Fruit fly (Drosophila melanogaster) whole organism, embryonic: ENCODE measurements around the gene scpr-C.

Experiments used
- Adf1 ChIP-seq: fragments of 200-800 bp; sonication (Bioruptor generic); IDR thresholded peaks from 2 replicates; pipeline ENCODE4 v1.3.6; 2022; ENCODE audit warnings: missing biosample characterization, missing genetic modification characterization
- B-H1 ChIP-seq: fragments of 200-800 bp; sonication (Bioruptor generic); IDR thresholded peaks from 3 replicates; pipeline ENCODE4 v1.3.6; 2022; ENCODE audit warnings: missing biosample characterization, missing genetic modification characterization
- B-H2 ChIP-seq: fragments of 200-800 bp; sonication (Bioruptor generic); optimal IDR thresholded peaks from 2 replicates; lab custom pipeline; 2018; ENCODE audit warnings: missing biosample characterization, mild to moderate bottlenecking, missing genetic modification characterization
- CG10267 ChIP-seq: fragments of 200-800 bp; sonication (Bioruptor generic); optimal IDR thresholded peaks from 2 replicates; lab custom pipeline; 2018; ENCODE audit warnings: missing biosample characterization, mild to moderate bottlenecking, missing genetic modification characterization, moderate library complexity
- CG10654 ChIP-seq: fragments of 200-800 bp; sonication (Bioruptor generic); optimal IDR thresholded peaks from 2 replicates; lab custom pipeline; 2016; ENCODE audit warnings: missing biosample characterization, missing genetic modification characterization
- CG10979 ChIP-seq: fragments of 200-800 bp; sonication (Bioruptor generic); optimal IDR thresholded peaks from 2 replicates; lab custom pipeline; 2018; ENCODE audit warnings: missing biosample characterization, mild to moderate bottlenecking, missing genetic modification characterization, moderate library complexity
- CG12219 ChIP-seq: fragments of 200-800 bp; sonication (Bioruptor generic); optimal IDR thresholded peaks from 3 replicates; lab custom pipeline; 2018; ENCODE audit warnings: missing biosample characterization, mild to moderate bottlenecking, missing genetic modification characterization
- CG12236 ChIP-seq: fragments of 200-800 bp; sonication (Bioruptor generic); optimal IDR thresholded peaks from 2 replicates; lab custom pipeline; 2016; ENCODE audit warnings: missing biosample characterization, missing genetic modification characterization
- CG12391 ChIP-seq: fragments of 200-800 bp; sonication (Bioruptor generic); optimal IDR thresholded peaks from 3 replicates; lab custom pipeline; 2018; ENCODE audit warnings: missing biosample characterization, mild to moderate bottlenecking, missing genetic modification characterization, moderate library complexity
- CG12769 ChIP-seq: fragments of 200-800 bp; sonication (Bioruptor generic); optimal IDR thresholded peaks from 2 replicates; lab custom pipeline; 2019; ENCODE audit warnings: missing biosample characterization, mild to moderate bottlenecking, missing genetic modification characterization, moderate library complexity
- CG12942 ChIP-seq: fragments of 200-800 bp; sonication (Bioruptor generic); optimal IDR thresholded peaks from 3 replicates; lab custom pipeline; 2016; ENCODE audit warnings: missing biosample characterization, missing genetic modification characterization
- CG15011 ChIP-seq: fragments of 200-800 bp; sonication (Bioruptor generic); optimal IDR thresholded peaks from 3 replicates; lab custom pipeline; 2018; ENCODE audit warnings: missing biosample characterization, mild to moderate bottlenecking, missing genetic modification characterization
- CG1529 ChIP-seq: fragments of 200-800 bp; sonication (Bioruptor generic); optimal IDR thresholded peaks from 3 replicates; lab custom pipeline; 2018; ENCODE audit warnings: missing biosample characterization, missing genetic modification characterization
- CG15514 ChIP-seq: fragments of 200-800 bp; sonication (Bioruptor generic); optimal IDR thresholded peaks from 3 replicates; lab custom pipeline; 2017; ENCODE audit warnings: missing biosample characterization, missing genetic modification characterization, mild to moderate bottlenecking, moderate library complexity, missing genetic modification reagents
- CG17568 ChIP-seq: fragments of 200-800 bp; sonication (Bioruptor generic); optimal IDR thresholded peaks from 2 replicates; lab custom pipeline; 2018; ENCODE audit warnings: missing biosample characterization, mild to moderate bottlenecking, missing genetic modification characterization, moderate library complexity
- CG2712 ChIP-seq: fragments of 200-800 bp; optimal IDR thresholded peaks from 3 replicates; lab custom pipeline; 2019; ENCODE audit warnings: missing biosample characterization, mild to moderate bottlenecking, missing genetic modification characterization, moderate library complexity
- CG34224 ChIP-seq: fragments of 200-800 bp; sonication (Bioruptor generic); IDR thresholded peaks from 3 replicates; pipeline ENCODE4 v1.3.6; 2022; ENCODE audit warnings: missing biosample characterization, missing genetic modification characterization; ENCODE audit not compliant: partially characterized antibody
- CG5953 ChIP-seq: fragments of 200-800 bp; sonication (Bioruptor generic); IDR thresholded peaks from 2 replicates; pipeline ENCODE4 v1.3.6; 2022; ENCODE audit warnings: missing biosample characterization, missing genetic modification characterization
- CG6272 ChIP-seq: fragments of 200-800 bp; sonication (Bioruptor generic); IDR thresholded peaks from 2 replicates; pipeline ENCODE4 v1.3.6; 2022; ENCODE audit warnings: missing biosample characterization, missing genetic modification characterization
- CG8290 ChIP-seq, 3 experiments: fragments of 200-800 bp; sonication (Bioruptor generic); optimal IDR thresholded peaks; 2 replicates each; lab custom pipeline; 2016 to 2019; ENCODE audit warnings: missing biosample characterization in 3 of 3, missing genetic modification characterization in 3 of 3, mild to moderate bottlenecking in 2 of 3, moderate library complexity in 1 of 3
- CG9215 ChIP-seq: fragments of 200-800 bp; sonication (Bioruptor generic); IDR thresholded peaks from 2 replicates; pipeline ENCODE4 v1.3.6; 2022; ENCODE audit warnings: missing biosample characterization, missing genetic modification characterization
- CG9437 ChIP-seq: fragments of 200-800 bp; sonication (Bioruptor generic); optimal IDR thresholded peaks from 2 replicates; lab custom pipeline; 2018; ENCODE audit warnings: missing biosample characterization, mild to moderate bottlenecking, missing genetic modification characterization
- Dek ChIP-seq: fragments of 200-800 bp; sonication (Bioruptor generic); optimal IDR thresholded peaks from 3 replicates; lab custom pipeline; 2019; ENCODE audit warnings: missing biosample characterization, mild to moderate bottlenecking, missing genetic modification characterization, moderate library complexity
- GATAe ChIP-seq: fragments of 200-800 bp; sonication (Bioruptor generic); conservative IDR thresholded peaks from 2 replicates; pipeline ENCODE4 v1.3.6; 2022; ENCODE audit warnings: missing biosample characterization, missing genetic modification characterization
- H15 ChIP-seq: fragments of 200-800 bp; sonication (Bioruptor generic); IDR thresholded peaks from 3 replicates; pipeline ENCODE4 v1.3.6; 2022; ENCODE audit warnings: missing biosample characterization, missing genetic modification characterization
- H2.0 ChIP-seq: fragments of 200-800 bp; sonication (Bioruptor generic); IDR thresholded peaks from 2 replicates; pipeline ENCODE4 v1.3.6; 2022; ENCODE audit warnings: missing biosample characterization, missing genetic modification characterization
- HLH3B ChIP-seq: fragments of 200-800 bp; sonication (Bioruptor generic); IDR thresholded peaks from 2 replicates; pipeline ENCODE4 v1.3.6; 2022; ENCODE audit warnings: missing biosample characterization, missing genetic modification characterization
- HLH54F ChIP-seq: fragments of 200-800 bp; sonication (Bioruptor generic); optimal IDR thresholded peaks from 3 replicates; lab custom pipeline; 2016; ENCODE audit warnings: missing biosample characterization, missing genetic modification characterization
- HLHmδ ChIP-seq: fragments of 200-800 bp; sonication (Bioruptor generic); optimal IDR thresholded peaks from 2 replicates; lab custom pipeline; 2018; ENCODE audit warnings: missing biosample characterization, mild to moderate bottlenecking, missing genetic modification characterization, moderate library complexity
- Hr51 ChIP-seq, 2 experiments: fragments of 200-800 bp; sonication (Bioruptor generic); optimal IDR thresholded peaks; 2 replicates in 1 of 2; 3 replicates in 1 of 2; lab custom pipeline; 2016 to 2018; ENCODE audit warnings: missing biosample characterization in 2 of 2, missing genetic modification characterization in 2 of 2, mild to moderate bottlenecking in 1 of 2, moderate library complexity in 1 of 2
- Ptx1 ChIP-seq: fragments of 200-800 bp; sonication (Bioruptor generic); IDR thresholded peaks from 2 replicates; pipeline ENCODE4 v1.3.6; 2022; ENCODE audit warnings: missing biosample characterization, missing genetic modification characterization
- ap ChIP-seq: fragments of 200-800 bp; sonication (Bioruptor generic); IDR thresholded peaks from 2 replicates; pipeline ENCODE4 v1.3.6; 2022; ENCODE audit warnings: missing biosample characterization, missing genetic modification characterization
- bsh ChIP-seq, 2 experiments: fragments of 200-800 bp; sonication (Bioruptor generic); optimal IDR thresholded peaks; 2 replicates each; lab custom pipeline; 2017 to 2018; ENCODE audit warnings: mild to moderate bottlenecking in 2 of 2, missing biosample characterization in 2 of 2, missing genetic modification characterization in 2 of 2, moderate library complexity in 1 of 2
- btn ChIP-seq: fragments of 200-800 bp; sonication (Bioruptor generic); optimal IDR thresholded peaks from 2 replicates; lab custom pipeline; 2016; ENCODE audit warnings: missing biosample characterization, missing genetic modification characterization
- caup ChIP-seq: fragments of 200-800 bp; sonication (Bioruptor generic); optimal IDR thresholded peaks from 3 replicates; lab custom pipeline; 2017; ENCODE audit warnings: missing biosample characterization, mild to moderate bottlenecking, missing genetic modification characterization, moderate library complexity; ENCODE audit not compliant: severe bottlenecking
- cwo ChIP-seq: fragments of 200-800 bp; sonication (Bioruptor generic); optimal IDR thresholded peaks from 3 replicates; lab custom pipeline; 2017; ENCODE audit warnings: missing biosample characterization, missing genetic modification characterization, mild to moderate bottlenecking, moderate library complexity, missing genetic modification reagents
- dysf ChIP-seq: fragments of 200-800 bp; sonication (Bioruptor generic); IDR thresholded peaks from 3 replicates; pipeline ENCODE4 v1.3.6; 2022; ENCODE audit warnings: missing biosample characterization, missing genetic modification characterization
- gcm2 ChIP-seq: fragments of 200-800 bp; sonication (Bioruptor generic); optimal IDR thresholded peaks from 2 replicates; lab custom pipeline; 2016; ENCODE audit warnings: missing biosample characterization, missing genetic modification characterization
- ind ChIP-seq: fragments of 200-800 bp; sonication (Bioruptor generic); optimal IDR thresholded peaks from 3 replicates; lab custom pipeline; 2016; ENCODE audit warnings: missing biosample characterization, missing genetic modification characterization
- kah ChIP-seq: fragments of 200-800 bp; sonication (Bioruptor generic); optimal IDR thresholded peaks from 2 replicates; lab custom pipeline; 2018; ENCODE audit warnings: missing biosample characterization, mild to moderate bottlenecking, missing genetic modification characterization
- lmd ChIP-seq: fragments of 200-800 bp; sonication (Bioruptor generic); IDR thresholded peaks from 2 replicates; pipeline ENCODE4 v1.3.6; 2022; ENCODE audit warnings: missing biosample characterization, missing genetic modification characterization
- nau ChIP-seq: fragments of 200-800 bp; sonication (Bioruptor generic); optimal IDR thresholded peaks from 3 replicates; lab custom pipeline; 2017; ENCODE audit warnings: missing biosample characterization, mild to moderate bottlenecking, missing genetic modification characterization, missing genetic modification reagents
- ranshi ChIP-seq: fragments of 200-800 bp; sonication (Bioruptor generic); IDR thresholded peaks from 2 replicates; pipeline ENCODE4 v1.3.6; 2022; ENCODE audit warnings: missing biosample characterization, missing genetic modification characterization
- schlank ChIP-seq: fragments of 200-800 bp; sonication (Bioruptor generic); optimal IDR thresholded peaks from 2 replicates; lab custom pipeline; 2018; ENCODE audit warnings: missing biosample characterization, mild to moderate bottlenecking, missing genetic modification characterization
- tap ChIP-seq: fragments of 200-800 bp; optimal IDR thresholded peaks from 3 replicates; lab custom pipeline; 2019; ENCODE audit warnings: missing biosample characterization, mild to moderate bottlenecking, missing genetic modification characterization, moderate library complexity
- tio ChIP-seq: fragments of 200-800 bp; sonication (Bioruptor generic); optimal IDR thresholded peaks from 2 replicates; lab custom pipeline; 2017; ENCODE audit warnings: missing biosample characterization, missing genetic modification characterization, inconsistent platforms
- trh ChIP-seq: fragments of 200-800 bp; sonication (Bioruptor generic); optimal IDR thresholded peaks from 2 replicates; lab custom pipeline; 2016; ENCODE audit warnings: missing biosample characterization, missing genetic modification characterization
- unpg ChIP-seq: fragments of 200-800 bp; sonication (Bioruptor generic); optimal IDR thresholded peaks from 3 replicates; lab custom pipeline; 2018; ENCODE audit warnings: missing biosample characterization, mild to moderate bottlenecking, missing genetic modification characterization, moderate library complexity
- yki ChIP-seq: fragments of >200 bp; optimal IDR thresholded peaks from 3 replicates; lab custom pipeline; 2018

scpr-C gene

DNA sequence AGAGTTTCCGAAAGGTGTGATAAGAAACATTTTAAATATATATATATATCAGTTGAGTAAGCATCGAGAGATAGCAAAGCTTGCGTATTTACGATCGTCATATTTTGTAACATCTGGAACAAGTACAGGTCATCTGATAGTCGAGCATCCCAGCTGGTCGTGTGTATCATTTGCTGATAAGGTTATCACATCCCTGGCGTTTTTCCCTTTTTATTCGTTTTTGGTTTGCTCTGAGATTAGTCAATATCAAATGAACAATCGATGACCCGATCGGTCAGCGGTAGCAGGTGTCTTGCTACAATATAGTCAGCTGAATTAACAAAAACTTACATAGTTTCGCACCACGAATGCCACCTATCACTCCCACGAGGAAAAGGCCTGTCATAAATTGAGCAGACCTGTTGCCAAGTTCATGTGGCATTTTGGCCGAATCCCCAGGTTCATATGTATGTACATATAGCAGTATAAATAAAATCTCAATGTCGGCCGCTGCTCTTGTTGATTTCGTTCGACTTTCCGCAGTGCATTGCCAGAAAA lies 24.4 kb upstream of the scpr-C start (continued):
- TF ChIP-seq ranshi (0 out of 2 replicates have a peak, but pooled peaks have one; percentile 63), B-H2 (GFP tag; lab: Kevin White, UChicago) (no peak), CG1529 (GFP tag; lab: Kevin White, UChicago) (no peak), CG6272 (GFP tag; lab: Robert Waterston, UW) (no peak), Hr51 (GFP tag; optimal IDR thresholded peaks at IDR 0.05; lab: Kevin White, UChicago) (peak in 1 of 2 experiments; percentile 77), GATAe (GFP tag; lab: Robert Waterston, UW) (peak; percentile 87), CG12769 (tag; lab: Kevin White, UChicago) (peak; percentile 48), H15 (peak; percentile 55; the same call in 2 of the 3 replicates), bsh (GFP tag; optimal IDR thresholded peaks at IDR 0.05; lab: Kevin White, UChicago) (peak in 1 of 2 experiments; percentile 44), tio (GFP tag; lab: Kevin White, UChicago) (peak; percentile 55), CG10267 (tag; lab: Kevin White, UChicago) (peak; percentile 15), btn (no peak), nau (GFP tag; lab: Kevin White, UChicago) (peak; percentile 16), gcm2 (GFP tag; lab: Kevin White, UChicago) (no peak), tap (peak; percentile 47), CG12219 (GFP tag; lab: Kevin White, UChicago) (peak; percentile 45), schlank (tag; lab: Kevin White, UChicago) (peak; percentile 4), lmd (GFP tag; lab: Robert Waterston, UW) (peak; percentile 49; the same call in 1 of the 2 replicates), Dek (tag; lab: Kevin White, UChicago) (peak; percentile 75), CG15514 (GFP tag; lab: Kevin White, UChicago) (peak; percentile 54), CG34224 (GFP tag; lab: Robert Waterston, UW) (no peak), caup (GFP tag; lab: Kevin White, UChicago) (peak; percentile 43), CG2712 (tag; lab: Kevin White, UChicago) (peak; percentile 51), kah (no peak), CG8290 (GFP tag; optimal IDR thresholded peaks at IDR 0.05; lab: Kevin White, UChicago) (no peak), CG8290 (tag; optimal IDR thresholded peaks at IDR 0.05; lab: Kevin White, UChicago) (no peak), ap (GFP tag; lab: Robert Waterston, UW) (no peak), CG5953 (GFP tag; lab: Robert Waterston, UW) (no peak), CG9437 (GFP tag; lab: Kevin White, UChicago) (peak; percentile 33), cwo (GFP tag; lab: Kevin White, UChicago) (peak; percentile 75), CG9215 (peak; percentile 41; the same call in 1 of the 2 replicates), HLH54F (GFP tag; lab: Kevin White, UChicago) (no peak), CG17568 (GFP tag; lab: Kevin White, UChicago) (peak; percentile 55), CG12391 (peak; percentile 60), CG12236 (GFP tag; lab: Kevin White, UChicago) (no peak), unpg (GFP tag; lab: Kevin White, UChicago) (peak; percentile 58), HLH3B (peak; percentile 50), ind (GFP tag; lab: Kevin White, UChicago) (peak; percentile 61), CG12942 (GFP tag; lab: Kevin White, UChicago) (peak; percentile 38), Ptx1 (GFP tag; lab: Robert Waterston, UW) (peak; percentile 66), H2.0 (GFP tag; lab: Robert Waterston, UW) (peak; percentile 47), CG15011 (GFP tag; lab: Kevin White, UChicago) (peak; percentile 7), dysf (peak; percentile 73), CG10654 (peak; percentile 46), CG10979 (tag; lab: Kevin White, UChicago) (peak; percentile 18), HLHmδ (no peak), trh (GFP tag; lab: Kevin White, UChicago) (no peak), yki (no peak), B-H1 (no peak), Adf1 (GFP tag; lab: Robert Waterston, UW) (peak; percentile 34; the same call in 1 of the 2 replicates)
